Fruit fly (Drosophila melanogaster): ENCODE measurements around the gene smo.
A peak's percentile ranks its signal among the peaks of the same experiment; 100 is the strongest.

The smo gene

dm6 chr2L:297480-298284, 20.3 kb downstream of the smo start, which contains the start of gene Pi3K21B:
TSS of gene Pi3K21B (plus strand) at chr2L:297880.
- peak; percentile 12 for TF ChIP-seq Dfd (GFP tag; optimal IDR thresholded peaks at IDR 0.05)
- TF ChIP-seq rgr (GFP tag; optimal IDR thresholded peaks at IDR 0.05): peak; percentile 95
- TF ChIP-seq woc (GFP tag; optimal IDR thresholded peaks at IDR 0.05): peak; percentile 79
- peak; percentile 98 for TF ChIP-seq tai (GFP tag; optimal IDR thresholded peaks at IDR 0.05)
- peak; percentile 89 for TF ChIP-seq Mio (GFP tag; optimal IDR thresholded peaks at IDR 0.05)
- TF ChIP-seq dmrt93B (GFP tag; optimal IDR thresholded peaks at IDR 0.05): peak; percentile 86
- no peak for TF ChIP-seq Hr78 (GFP tag; optimal IDR thresholded peaks at IDR 0.05)
- TF ChIP-seq CG9705 (GFP tag; optimal IDR thresholded peaks at IDR 0.05): peak; percentile 85
- TF ChIP-seq usp (GFP tag; optimal IDR thresholded peaks at IDR 0.05): no peak
- TF ChIP-seq OdsH (GFP tag; optimal IDR thresholded peaks at IDR 0.05): peak; percentile 89
- peak; percentile 91 for TF ChIP-seq sv (GFP tag; optimal IDR thresholded peaks at IDR 0.05)
- TF ChIP-seq psq (GFP tag; optimal IDR thresholded peaks at IDR 0.05): peak; percentile 85
- peak; percentile 92 for TF ChIP-seq jim (GFP tag; optimal IDR thresholded peaks at IDR 0.05)
- peak; percentile 93 for TF ChIP-seq dsf (GFP tag; optimal IDR thresholded peaks at IDR 0.05; ENCODE audit: borderline replicate concordance)
- peak; percentile 92 for TF ChIP-seq Sp1 (GFP tag; optimal IDR thresholded peaks at IDR 0.05)
- peak; percentile 71 for TF ChIP-seq sage (GFP tag; optimal IDR thresholded peaks at IDR 0.05)
- no peak for TF ChIP-seq dl (GFP tag; optimal IDR thresholded peaks at IDR 0.05; ENCODE audit: insufficient read depth in 1 of 2, partially characterized antibody in 2 of 2)
- peak; percentile 93 for TF ChIP-seq HLH106 (tag; optimal IDR thresholded peaks at IDR 0.05)
- TF ChIP-seq Hr83 (GFP tag; optimal IDR thresholded peaks at IDR 0.05; ENCODE audit: poor library complexity, severe bottlenecking): peak; percentile 100
- no peak for TF ChIP-seq lola (GFP tag; optimal IDR thresholded peaks at IDR 0.05)
- peak; percentile 49 to 98 for TF ChIP-seq foxo (GFP tag; optimal IDR thresholded peaks at IDR 0.05)
- TF ChIP-seq Vsx2 (GFP tag; optimal IDR thresholded peaks at IDR 0.05; ENCODE audit: partially characterized antibody): no peak
- peak; percentile 37 for TF ChIP-seq Dif (GFP tag; optimal IDR thresholded peaks at IDR 0.05; ENCODE audit: partially characterized antibody)
- TF ChIP-seq pan (optimal IDR thresholded peaks at IDR 0.05): no peak
- TF ChIP-seq brk (GFP tag; optimal IDR thresholded peaks at IDR 0.05): peak; percentile 76
- peak; percentile 96 for TF ChIP-seq Jra (GFP tag; optimal IDR thresholded peaks at IDR 0.05)
- no peak for TF ChIP-seq GATAd (GFP tag; optimal IDR thresholded peaks at IDR 0.05)
- no peak for TF ChIP-seq Abd-B (GFP tag; optimal IDR thresholded peaks at IDR 0.05)
- TF ChIP-seq fru (GFP tag; optimal IDR thresholded peaks at IDR 0.05): peak; percentile 92
- TF ChIP-seq CrebA (GFP tag; optimal IDR thresholded peaks at IDR 0.05; ENCODE audit: borderline replicate concordance): no peak
- peak; percentile 16 for TF ChIP-seq N (GFP tag; optimal IDR thresholded peaks at IDR 0.05)
- peak; percentile 92 for TF ChIP-seq ey (GFP tag; optimal IDR thresholded peaks at IDR 0.05)
- TF ChIP-seq CG32264 (GFP tag; optimal IDR thresholded peaks at IDR 0.05): peak; percentile 91
- peak; percentile 98 for TF ChIP-seq Hnf4 (GFP tag; optimal IDR thresholded peaks at IDR 0.05)
- TF ChIP-seq Rel (GFP tag; optimal IDR thresholded peaks at IDR 0.05): no peak
- peak; percentile 25 for TF ChIP-seq Rel (tag; optimal IDR thresholded peaks at IDR 0.05)
- TF ChIP-seq h (GFP tag; optimal IDR thresholded peaks at IDR 0.05): peak; percentile 90
- TF ChIP-seq Myc (optimal IDR thresholded peaks at IDR 0.05): no peak
- peak; percentile 94 for TF ChIP-seq br (GFP tag; optimal IDR thresholded peaks at IDR 0.05)

- TF ChIP-seq br (GFP tag; optimal IDR thresholded peaks at IDR 0.05) (no peak), Hr83 (GFP tag; optimal IDR thresholded peaks at IDR 0.05; ENCODE audit: poor library complexity, severe bottlenecking) (no peak), lola (GFP tag; optimal IDR thresholded peaks at IDR 0.05) (no peak), Rel (GFP tag; optimal IDR thresholded peaks at IDR 0.05) (no peak), Rel (tag; optimal IDR thresholded peaks at IDR 0.05) (peak; percentile 48), Jra (GFP tag; optimal IDR thresholded peaks at IDR 0.05) (no peak), Dif (GFP tag; optimal IDR thresholded peaks at IDR 0.05; ENCODE audit: partially characterized antibody) (no peak), Sp1 (GFP tag; optimal IDR thresholded peaks at IDR 0.05) (no peak), dmrt93B (GFP tag; optimal IDR thresholded peaks at IDR 0.05) (no peak)
Measured at dm6 chr2L:298285-298644, 20.9 kb downstream of the smo start.
